Fruit fly (Drosophila melanogaster): ENCODE data around the gene Prp4k.
A peak's percentile ranks its signal among the peaks of the same experiment; 100 is the strongest.

The Prp4k gene

dm6 chr3L:257618-258475, 46.6 kb upstream of the Prp4k start, which contains the start of the genes DIP2 and wac (continued):
- peak; percentile 71 for TF ChIP-seq dysf (GFP tag; IDR thresholded peaks at IDR 0.05)
- peak; percentile 88 for TF ChIP-seq CG13624 (GFP tag; optimal IDR thresholded peaks at IDR 0.05)
- TF ChIP-seq schlank (tag; optimal IDR thresholded peaks at IDR 0.05), result peak; percentile 53
- peak; percentile 93 for TF ChIP-seq mam (GFP tag; optimal IDR thresholded peaks at IDR 0.05)
- TF ChIP-seq CG2875 (GFP tag; optimal IDR thresholded peaks at IDR 0.05), result peak; percentile 51
- peak; percentile 88 for TF ChIP-seq CG11456 (GFP tag; IDR thresholded peaks at IDR 0.05)
- peak; percentile 54 for TF ChIP-seq D19A (tag; optimal IDR thresholded peaks at IDR 0.05)
- TF ChIP-seq CG4820 (GFP tag; optimal IDR thresholded peaks at IDR 0.05), result peak; percentile 66
- peak; percentile 76; the same call in 2 of the 3 replicates for TF ChIP-seq hb (GFP tag; IDR thresholded peaks at IDR 0.05; ENCODE audit: partially characterized antibody)
- TF ChIP-seq nerfin-1 (tag; optimal IDR thresholded peaks at IDR 0.05), result peak; percentile 54
- peak; percentile 93 for TF ChIP-seq Gug (GFP tag; IDR thresholded peaks at IDR 0.05)
- peak; percentile 63; the same call in 2 of the 3 replicates for TF ChIP-seq mld (GFP tag; IDR thresholded peaks at IDR 0.05; ENCODE audit: partially characterized antibody)
- TF ChIP-seq fd96Cb (tag; optimal IDR thresholded peaks at IDR 0.05), result peak; percentile 42
- TF ChIP-seq pnt (GFP tag; optimal IDR thresholded peaks at IDR 0.05), result peak; percentile 75
- peak; percentile 79 for TF ChIP-seq az2 (GFP tag; optimal IDR thresholded peaks at IDR 0.05)
- TF ChIP-seq CG14050 (GFP tag; IDR thresholded peaks at IDR 0.05), result peak; percentile 19; the same call in 1 of the 3 replicates
- peak; percentile 60 for TF ChIP-seq ttk (GFP tag; IDR thresholded peaks at IDR 0.05)
- TF ChIP-seq nerfin-2 (GFP tag; IDR thresholded peaks at IDR 0.05; ENCODE audit: partially characterized antibody), result peak; percentile 58
- peak; percentile 60 for TF ChIP-seq CG13123 (GFP tag; optimal IDR thresholded peaks at IDR 0.05)
- TF ChIP-seq CG10979 (tag; optimal IDR thresholded peaks at IDR 0.05), result peak; percentile 42
- no peak for TF ChIP-seq CG14965 (GFP tag; optimal IDR thresholded peaks at IDR 0.05; ENCODE audit: borderline replicate concordance)
- peak; percentile 68 for TF ChIP-seq phol (tag; optimal IDR thresholded peaks at IDR 0.05)
- no peak for TF ChIP-seq jigr1 (GFP tag; IDR thresholded peaks at IDR 0.05)
- peak; percentile 16 for TF ChIP-seq pfk (GFP tag; optimal IDR thresholded peaks at IDR 0.05)
- TF ChIP-seq unpg (GFP tag; optimal IDR thresholded peaks at IDR 0.05), result peak; percentile 55
- TF ChIP-seq CG12391 (tag; optimal IDR thresholded peaks at IDR 0.05), result peak; percentile 81
- peak; percentile 86 for TF ChIP-seq ab (GFP tag; optimal IDR thresholded peaks at IDR 0.05)
- no peak for TF ChIP-seq scrt (GFP tag; optimal IDR thresholded peaks at IDR 0.05)
- peak; percentile 78 for TF ChIP-seq fu2 (GFP tag; optimal IDR thresholded peaks at IDR 0.05)
- peak; percentile 42 for TF ChIP-seq CG1602 (GFP tag; optimal IDR thresholded peaks at IDR 0.05)
- peak; percentile 57; the same call in 1 of the 2 replicates for TF ChIP-seq CG10366 (GFP tag; IDR thresholded peaks at IDR 0.05)
- peak; percentile 89 for TF ChIP-seq vvl (GFP tag; IDR thresholded peaks at IDR 0.05)
- TF ChIP-seq trh (GFP tag; optimal IDR thresholded peaks at IDR 0.05), result no peak
- TF ChIP-seq peb (GFP tag; IDR thresholded peaks at IDR 0.05), result no peak
- no peak for TF ChIP-seq Gsc (GFP tag; IDR thresholded peaks at IDR 0.05)
- peak; percentile 40; the same call in 1 of the 2 replicates for TF ChIP-seq Drgx (GFP tag; IDR thresholded peaks at IDR 0.05)
- TF ChIP-seq Bgb (GFP tag; IDR thresholded peaks at IDR 0.05; ENCODE audit: partially characterized antibody), result peak; percentile 91
- TF ChIP-seq kay (GFP tag; optimal IDR thresholded peaks at IDR 0.05), result peak; percentile 49
- peak; percentile 88 for TF ChIP-seq E2f2 (GFP tag; IDR thresholded peaks at IDR 0.05)
- no peak for TF ChIP-seq Doc2 (GFP tag; IDR thresholded peaks at IDR 0.05)
- peak; percentile 90 for TF ChIP-seq amos (GFP tag; IDR thresholded peaks at IDR 0.05; ENCODE audit: partially characterized antibody)
- TF ChIP-seq bowl (GFP tag; IDR thresholded peaks at IDR 0.05), result no peak
- no peak for TF ChIP-seq Hmx (GFP tag; optimal IDR thresholded peaks at IDR 0.05)
- peak; percentile 45 for TF ChIP-seq CG12236 (GFP tag; optimal IDR thresholded peaks at IDR 0.05)
- TF ChIP-seq ssp (GFP tag; IDR thresholded peaks at IDR 0.05), result peak; percentile 53; the same call in 1 of the 2 replicates
- TF ChIP-seq HLH4C (GFP tag; IDR thresholded peaks at IDR 0.05; ENCODE audit: partially characterized antibody), result peak; percentile 86
- TF ChIP-seq CG7786 (GFP tag; optimal IDR thresholded peaks at IDR 0.05), result peak; percentile 81
- peak; percentile 45; the same call in 1 of the 2 replicates for TF ChIP-seq sens-2 (GFP tag; IDR thresholded peaks at IDR 0.05)
- peak; percentile 21 for TF ChIP-seq CG12219 (GFP tag; optimal IDR thresholded peaks at IDR 0.05)

All from whole organism, embryonic.